Fruit fly (Drosophila melanogaster): ENCODE data around the gene Gcn2.

DNA sequence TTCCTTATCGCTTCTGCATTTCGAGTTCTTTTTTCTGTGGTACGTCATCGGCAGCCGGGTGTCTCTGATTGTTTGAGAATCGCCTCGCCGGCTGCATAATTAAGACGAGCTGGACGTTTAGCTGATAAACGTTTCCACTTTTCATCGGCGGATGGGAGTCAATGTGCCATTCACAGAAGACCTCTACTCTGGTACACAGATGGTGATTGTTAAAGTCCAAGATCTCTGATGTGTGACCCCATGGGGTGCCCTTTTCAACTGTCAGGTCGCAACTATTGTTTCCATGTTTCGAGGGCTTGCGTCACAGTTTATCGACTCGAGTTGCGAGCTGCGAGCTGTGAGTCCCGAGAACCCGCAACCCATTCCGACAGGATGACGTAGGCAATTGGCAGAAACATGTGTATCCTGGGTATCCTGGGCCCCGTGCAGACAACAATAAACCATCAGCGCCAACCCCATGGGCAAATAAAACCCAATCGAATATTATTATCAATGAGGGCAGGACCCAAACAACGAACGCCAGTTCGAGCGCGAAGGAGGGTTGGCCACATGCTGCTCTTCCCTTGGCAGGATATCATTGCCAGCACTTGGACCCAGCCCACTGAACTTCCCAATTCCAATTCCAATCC lies 11.7 kb downstream of the Gcn2 start:
- TF ChIP-seq CG5204 (GFP tag; optimal IDR thresholded peaks at IDR 0.05) (no peak), toe (GFP tag; optimal IDR thresholded peaks at IDR 0.05) (no peak), kay (GFP tag; ENCODE audit: borderline replicate concordance) (no peak), ovo (GFP tag; optimal IDR thresholded peaks at IDR 0.05) (no peak)
